Fruit fly (Drosophila melanogaster): ENCODE measurements around the gene CG9948.

DNA sequence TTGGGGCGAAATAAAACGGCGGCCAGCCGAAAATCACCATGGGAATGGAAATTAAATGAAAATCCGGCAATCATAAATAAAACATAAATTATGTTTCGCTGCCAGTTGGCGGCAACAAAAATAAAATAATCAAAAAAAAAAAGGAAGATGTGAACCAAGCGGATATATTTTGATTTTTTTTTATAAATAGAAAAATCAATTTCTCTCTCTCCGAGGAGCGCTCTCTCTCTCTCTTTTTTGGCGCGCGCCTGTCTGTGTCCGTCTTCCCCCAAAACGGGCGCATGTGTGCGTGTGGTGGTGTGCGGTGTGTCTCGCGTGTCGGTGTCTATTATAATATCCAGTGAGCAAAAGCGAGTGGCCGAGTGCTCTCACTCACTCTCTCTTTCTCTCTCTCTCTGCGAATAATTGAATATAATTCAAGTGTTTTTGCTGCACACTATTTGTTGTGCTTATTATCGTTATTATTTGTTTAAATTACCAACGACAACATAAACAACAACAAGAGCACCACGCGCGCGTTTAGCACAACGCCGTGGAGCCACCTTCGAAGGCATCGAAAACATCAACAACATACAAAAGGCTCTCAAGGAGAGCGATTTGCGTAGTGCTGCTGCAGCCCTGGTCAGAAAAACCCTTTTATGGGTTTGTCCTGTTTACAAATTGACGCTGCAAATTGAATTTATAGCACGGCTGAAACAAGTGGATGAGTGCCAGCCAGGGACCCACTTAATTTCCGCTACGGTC lies 12.4 kb upstream of the CG9948 start:
- TF ChIP-seq Hr39 (GFP tag; optimal IDR thresholded peaks at IDR 0.05) (no peak), CG6854 (GFP tag; optimal IDR thresholded peaks at IDR 0.05) (no peak), CG11902 (GFP tag; optimal IDR thresholded peaks at IDR 0.05) (no peak), achi (GFP tag; optimal IDR thresholded peaks at IDR 0.05) (no peak), Sox102F (GFP tag; optimal IDR thresholded peaks at IDR 0.05) (no peak), Hr38 (GFP tag; optimal IDR thresholded peaks at IDR 0.05) (no peak), CG6276 (GFP tag; optimal IDR thresholded peaks at IDR 0.05) (peak; percentile 55)

All from whole organism, prepupa.